Worm (Caenorhabditis elegans): ENCODE data around the gene B0454.8.

The B0454.8 gene

ce11 chrII:3014196-3014849 is 28.9 kb downstream of the B0454.8 start, which contains the start of gene C41H7.2 (continued):
- TF ChIP-seq fos-1 (tag; optimal IDR thresholded peaks at IDR 0.05): no peak
- no peak for TF ChIP-seq ZK546.5 (tag; optimal IDR thresholded peaks at IDR 0.05)
- no peak for TF ChIP-seq tra-1 (GFP tag; IDR thresholded peaks at IDR 0.05)
- TF ChIP-seq nhr-111 (GFP tag; optimal IDR thresholded peaks at IDR 0.05): no peak

ce11 chrII:3012133-3012532 is 31.1 kb downstream of the B0454.8 start, which contains the start of gene C41H7.9:
Gene C41H7.9 (minus strand): TSS chrII:3012233.
- TF ChIP-seq lin-38 (GFP tag; IDR thresholded peaks at IDR 0.05) (no peak), vab-7 (GFP tag; IDR thresholded peaks at IDR 0.05) (no peak), ctbp-1 (GFP tag; IDR thresholded peaks at IDR 0.05) (no peak), aly-2 (tag; optimal IDR thresholded peaks at IDR 0.05) (no peak), tag-97 (GFP tag; IDR thresholded peaks at IDR 0.05) (no peak), dpl-1 (GFP tag; optimal IDR thresholded peaks at IDR 0.05) (no peak), nhr-41 (GFP tag; IDR thresholded peaks at IDR 0.05) (no peak), F49E8.2 (tag; optimal IDR thresholded peaks at IDR 0.05; ENCODE audit: borderline replicate concordance) (no peak), dmd-6 (GFP tag; IDR thresholded peaks at IDR 0.05) (no peak), nhr-28 (tag; optimal IDR thresholded peaks at IDR 0.05) (no peak)

- no peak for TF ChIP-seq duxl-1 (tag; optimal IDR thresholded peaks at IDR 0.05; ENCODE audit: poor library complexity)
- no peak for TF ChIP-seq hlh-30 (tag; optimal IDR thresholded peaks at IDR 0.05; ENCODE audit: insufficient read depth)
- TF ChIP-seq php-3 (GFP tag; IDR thresholded peaks at IDR 0.05): no peak
- no peak for TF ChIP-seq sdz-12 (GFP tag; optimal IDR thresholded peaks at IDR 0.05)
- TF ChIP-seq ceh-82 (tag; optimal IDR thresholded peaks at IDR 0.05): no peak
- TF ChIP-seq vab-7 (GFP tag; IDR thresholded peaks at IDR 0.05): no peak
- no peak for TF ChIP-seq D1046.2 (GFP tag; IDR thresholded peaks at IDR 0.05)
- no peak for TF ChIP-seq egl-27 (tag; optimal IDR thresholded peaks at IDR 0.05)
- TF ChIP-seq dmd-9 (GFP tag; IDR thresholded peaks at IDR 0.05): no peak
These were observed 34.9 kb downstream of the B0454.8 start, which contains the start of gene sdz-5 for ce11 chrII:3008400-3008799. Gene sdz-5 (plus strand): TSS chrII:3008700.

ce11 chrII:3005499-3005898 is 37.8 kb downstream of the B0454.8 start, which contains the start of gene lido-12:
Gene lido-12 (plus strand): TSS chrII:3005799.
- no peak for TF ChIP-seq lin-15B (tag; optimal IDR thresholded peaks at IDR 0.05)
- no peak for TF ChIP-seq fkh-10 (GFP tag; optimal IDR thresholded peaks at IDR 0.05)
- TF ChIP-seq zfp-3 (GFP tag; conservative IDR thresholded peaks at IDR 0.05): no peak
- no peak for TF ChIP-seq ZK337.2 (GFP tag; IDR thresholded peaks at IDR 0.05)
- TF ChIP-seq zag-1 (tag; optimal IDR thresholded peaks at IDR 0.05): no peak
- no peak for TF ChIP-seq ceh-32 (tag; optimal IDR thresholded peaks at IDR 0.05; ENCODE audit: poor library complexity)
- no peak for TF ChIP-seq nhr-77 (tag; optimal IDR thresholded peaks at IDR 0.05)
- TF ChIP-seq spr-1 (tag; optimal IDR thresholded peaks at IDR 0.05): no peak
- no peak for TF ChIP-seq daf-16 (GFP tag; optimal IDR thresholded peaks at IDR 0.05)
- TF ChIP-seq daf-16 (tag; optimal IDR thresholded peaks at IDR 0.05): no peak
- TF ChIP-seq snpc-1.2 (GFP tag; IDR thresholded peaks at IDR 0.05): no peak
- TF ChIP-seq dmd-6 (GFP tag; IDR thresholded peaks at IDR 0.05): no peak

ce11 chrII:3003667-3004066 is 39.6 kb downstream of the B0454.8 start, which contains the start of gene lido-11:
Gene lido-11 (plus strand): TSS chrII:3003967.
- no peak for TF ChIP-seq aly-2 (tag; optimal IDR thresholded peaks at IDR 0.05)
- TF ChIP-seq lin-15B (tag; optimal IDR thresholded peaks at IDR 0.05): no peak
- no peak for TF ChIP-seq unc-62 (GFP tag; optimal IDR thresholded peaks at IDR 0.05 in 1 of 2)
- no peak for TF ChIP-seq unc-62 (tag; optimal IDR thresholded peaks at IDR 0.05)
- no peak for TF ChIP-seq lin-38 (GFP tag; IDR thresholded peaks at IDR 0.05)
- no peak for TF ChIP-seq ces-1 (GFP tag; optimal IDR thresholded peaks at IDR 0.05)
- no peak for TF ChIP-seq nhr-48 (tag; optimal IDR thresholded peaks at IDR 0.05)
- TF ChIP-seq aha-1 (tag): no peak
- no peak for TF ChIP-seq ceh-82 (tag; optimal IDR thresholded peaks at IDR 0.05)
- TF ChIP-seq lin-29 (GFP tag; IDR thresholded peaks at IDR 0.05): no peak
- no peak for TF ChIP-seq vab-7 (GFP tag; IDR thresholded peaks at IDR 0.05)
- TF ChIP-seq mep-1 (tag; optimal IDR thresholded peaks at IDR 0.05): no peak
- no peak for TF ChIP-seq mxl-2 (GFP tag; conservative IDR thresholded peaks at IDR 0.05)
- TF ChIP-seq Y48G9A.11 (GFP tag; IDR thresholded peaks at IDR 0.05): no peak
- no peak for TF ChIP-seq fkh-10 (GFP tag; optimal IDR thresholded peaks at IDR 0.05)
- no peak for TF ChIP-seq sdz-12 (GFP tag; optimal IDR thresholded peaks at IDR 0.05)
- no peak for TF ChIP-seq dmd-6 (GFP tag; IDR thresholded peaks at IDR 0.05)
- no peak for TF ChIP-seq lim-7 (GFP tag; IDR thresholded peaks at IDR 0.05)
- TF ChIP-seq madf-5 (GFP tag; IDR thresholded peaks at IDR 0.05): no peak

All from whole organism, L4 larva.